Worm (Caenorhabditis elegans): ENCODE results near the gene mboa-7.

Gene mboa-7

DNA sequence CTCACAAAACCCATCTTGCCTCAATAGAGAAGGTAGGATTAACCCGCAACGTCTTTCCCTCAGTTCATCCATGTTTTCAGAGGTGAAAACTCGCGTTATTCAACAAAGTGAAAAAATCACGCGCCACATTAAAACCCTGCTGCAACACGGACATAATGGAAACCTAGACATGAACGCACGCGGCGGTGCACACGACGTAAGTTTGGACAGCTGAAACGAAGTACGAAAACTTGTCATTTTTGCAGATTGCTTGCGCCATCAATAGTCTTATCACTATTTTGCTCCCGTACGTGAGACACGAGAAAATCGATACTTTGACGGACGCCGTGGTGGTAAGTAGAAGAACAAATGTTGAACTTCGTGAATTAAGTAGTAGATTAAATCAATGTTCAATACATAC is 3.0 kb upstream of the mboa-7 start:
- TF ChIP-seq hlh-30 (tag; optimal IDR thresholded peaks at IDR 0.05; ENCODE audit: insufficient read depth): peak; percentile 67
- TF ChIP-seq nhr-28 (tag; optimal IDR thresholded peaks at IDR 0.05): peak; percentile 20
- no peak for TF ChIP-seq mxl-3 (GFP tag; optimal IDR thresholded peaks at IDR 0.05)
- peak in 1 of 2 experiments; percentile 37 for TF ChIP-seq mdl-1 (tag; optimal IDR thresholded peaks at IDR 0.05)
- TF ChIP-seq hmg-1.1 (GFP tag; IDR thresholded peaks at IDR 0.05): no peak
- TF ChIP-seq unc-62 (GFP tag; optimal IDR thresholded peaks at IDR 0.05 in 1 of 2): peak in 1 of 2 experiments; percentile 14
- TF ChIP-seq unc-62 (tag; optimal IDR thresholded peaks at IDR 0.05): no peak
- TF ChIP-seq ZK337.2 (GFP tag; IDR thresholded peaks at IDR 0.05): no peak
- TF ChIP-seq hlh-11 (tag; optimal IDR thresholded peaks at IDR 0.05): peak; percentile 58
- peak; percentile 73 for TF ChIP-seq dmd-6 (GFP tag; IDR thresholded peaks at IDR 0.05)
- TF ChIP-seq dve-1 (tag; optimal IDR thresholded peaks at IDR 0.05; ENCODE audit: insufficient read depth): peak; percentile 50
- TF ChIP-seq daf-16 (GFP tag; optimal IDR thresholded peaks at IDR 0.05): no peak
- TF ChIP-seq daf-16 (tag; optimal IDR thresholded peaks at IDR 0.05): peak; percentile 57
- TF ChIP-seq mes-2 (tag; optimal IDR thresholded peaks at IDR 0.05; ENCODE audit: poor library complexity, severe bottlenecking): peak; percentile 8

DNA sequence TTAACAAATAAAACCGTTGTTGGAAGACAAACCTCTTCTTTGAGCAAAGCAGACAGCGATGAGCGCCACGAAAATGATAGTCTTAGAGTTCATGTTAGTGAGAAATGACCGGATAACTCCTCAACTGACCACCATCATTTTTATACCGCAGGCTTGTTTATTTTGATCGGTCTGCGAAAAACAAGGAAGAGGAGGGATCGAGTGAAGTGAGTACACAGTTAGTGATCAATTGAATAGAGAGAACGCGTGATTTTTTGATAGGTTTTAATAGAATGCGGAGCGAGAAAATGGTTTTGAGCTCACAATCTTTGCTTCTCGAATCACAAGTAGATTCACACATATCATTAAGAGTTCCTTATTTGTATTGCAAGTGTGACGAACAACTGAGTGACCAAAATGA is 3.1 kb downstream of the mboa-7 start, which contains the start of gene F14F3.4:
F14F3.4 (minus strand) TSS at position 101 of the 400 bp plus-strand sequence.
- TF ChIP-seq daf-16 (GFP tag; optimal IDR thresholded peaks at IDR 0.05): no peak
- no peak for TF ChIP-seq daf-16 (tag; optimal IDR thresholded peaks at IDR 0.05)
- peak in 1 of 2 experiments; percentile 24 for TF ChIP-seq unc-62 (GFP tag; optimal IDR thresholded peaks at IDR 0.05 in 1 of 2)
- no peak for TF ChIP-seq unc-62 (tag; optimal IDR thresholded peaks at IDR 0.05)
- TF ChIP-seq hlh-30 (tag; optimal IDR thresholded peaks at IDR 0.05; ENCODE audit: insufficient read depth): no peak
- no peak for TF ChIP-seq php-3 (GFP tag; IDR thresholded peaks at IDR 0.05)
- no peak for TF ChIP-seq ztf-7 (tag; optimal IDR thresholded peaks at IDR 0.05)

DNA sequence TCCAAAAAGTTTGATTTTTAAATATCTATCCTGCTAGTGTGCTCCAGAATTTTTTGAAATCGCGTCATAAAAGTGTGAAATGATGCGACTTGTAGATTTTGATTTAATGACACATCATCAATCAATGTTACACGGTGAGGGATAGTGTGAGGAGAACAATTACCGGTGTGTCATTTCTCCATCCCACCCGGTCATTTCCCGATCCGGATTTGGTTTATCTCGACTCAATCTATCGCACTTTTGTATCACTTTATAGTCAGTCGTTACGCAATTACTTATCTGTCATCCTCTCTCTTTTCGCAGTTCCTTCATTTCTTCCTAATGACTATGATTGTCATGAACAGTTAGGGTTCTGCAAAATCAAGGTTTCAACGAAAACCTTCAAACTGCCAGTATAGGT is 4.2 kb downstream of the mboa-7 start:
- TF ChIP-seq T20F7.1 (GFP tag; optimal IDR thresholded peaks at IDR 0.05) (no peak), lin-1 (GFP tag; IDR thresholded peaks at IDR 0.05) (no peak), aha-1 (tag) (no peak)

DNA sequence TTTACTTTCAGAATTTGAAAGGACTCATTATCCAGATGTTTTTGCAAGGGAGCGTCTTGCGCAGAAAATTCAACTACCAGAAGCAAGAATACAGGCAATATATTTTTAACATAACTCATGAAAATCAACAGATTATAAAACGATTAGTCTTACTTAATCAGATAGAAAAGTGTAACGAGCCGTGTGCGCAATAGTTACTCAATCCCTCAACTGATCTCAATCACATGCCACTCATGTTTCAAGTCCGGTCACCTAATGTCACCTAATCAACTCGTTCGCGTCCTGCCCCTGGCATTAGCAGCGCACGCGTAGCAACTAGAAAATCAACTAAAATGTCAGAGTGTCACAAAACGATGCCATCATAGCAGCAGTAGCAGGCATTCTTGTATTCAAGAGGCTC is 7.8 kb downstream of the mboa-7 start:
- TF ChIP-seq mep-1 (tag; optimal IDR thresholded peaks at IDR 0.05) (no peak), ceh-82 (tag; optimal IDR thresholded peaks at IDR 0.05) (no peak), fos-1 (tag; optimal IDR thresholded peaks at IDR 0.05) (no peak), F26F4.8 (GFP tag; conservative IDR thresholded peaks at IDR 0.05) (no peak), ztf-11 (tag; optimal IDR thresholded peaks at IDR 0.05) (no peak), F49E8.2 (tag; optimal IDR thresholded peaks at IDR 0.05; ENCODE audit: borderline replicate concordance) (no peak), nhr-10 (tag; optimal IDR thresholded peaks at IDR 0.05) (no peak), skn-1 (tag; optimal IDR thresholded peaks at IDR 0.05) (no peak), nhr-48 (tag; optimal IDR thresholded peaks at IDR 0.05) (no peak), cey-2 (tag; optimal IDR thresholded peaks at IDR 0.05; ENCODE audit: borderline replicate concordance, insufficient read depth) (no peak), F44E2.7 (GFP tag; IDR thresholded peaks at IDR 0.05) (no peak), nhr-76 (tag; optimal IDR thresholded peaks at IDR 0.05) (no peak), snpc-4 (tag; optimal IDR thresholded peaks at IDR 0.05) (no peak), daf-16 (GFP tag; optimal IDR thresholded peaks at IDR 0.05) (no peak), daf-16 (tag; optimal IDR thresholded peaks at IDR 0.05) (no peak), nhr-77 (tag; optimal IDR thresholded peaks at IDR 0.05) (no peak)

DNA sequence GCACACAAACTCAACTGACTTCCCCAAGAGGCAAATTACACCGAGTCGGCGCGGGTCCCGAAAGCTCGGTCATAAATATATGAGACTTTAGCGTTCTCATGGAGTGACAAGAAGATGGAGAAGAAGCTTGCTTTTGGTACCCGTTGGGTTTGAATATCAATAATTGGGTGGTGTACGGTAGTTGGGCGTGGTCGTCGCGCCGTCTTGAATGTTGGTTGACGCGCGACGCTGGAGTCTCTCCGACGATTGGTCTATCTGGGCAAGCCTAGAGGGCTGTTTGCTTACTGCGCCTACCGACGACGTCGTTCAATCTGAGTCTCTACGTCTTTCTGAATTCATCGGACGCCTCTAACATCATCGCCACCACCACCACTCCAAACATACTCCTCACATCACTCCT is 9.5 kb downstream of the mboa-7 start:
- TF ChIP-seq nhr-25 (tag; optimal IDR thresholded peaks at IDR 0.05; ENCODE audit: borderline replicate concordance, insufficient read depth): no peak
- TF ChIP-seq zip-2 (tag; optimal IDR thresholded peaks at IDR 0.05): no peak
- TF ChIP-seq nhr-76 (tag; optimal IDR thresholded peaks at IDR 0.05): no peak
- no peak for TF ChIP-seq R02D3.7 (tag; optimal IDR thresholded peaks at IDR 0.05)
- no peak for TF ChIP-seq gei-8 (GFP tag; optimal IDR thresholded peaks at IDR 0.05)
- TF ChIP-seq mdl-1 (tag; optimal IDR thresholded peaks at IDR 0.05): no peak
- TF ChIP-seq lin-13 (GFP tag; optimal IDR thresholded peaks at IDR 0.05): no peak
- no peak for TF ChIP-seq set-16 (GFP tag; IDR thresholded peaks at IDR 0.05)
- TF ChIP-seq dpl-1 (GFP tag; optimal IDR thresholded peaks at IDR 0.05): no peak
- no peak for TF ChIP-seq unc-130 (GFP tag; optimal IDR thresholded peaks at IDR 0.05)
- no peak for TF ChIP-seq rbr-2 (tag; optimal IDR thresholded peaks at IDR 0.05)
- TF ChIP-seq ctbp-1 (GFP tag; IDR thresholded peaks at IDR 0.05): no peak
- no peak for TF ChIP-seq tra-1 (GFP tag; IDR thresholded peaks at IDR 0.05)
- TF ChIP-seq egl-27 (tag; optimal IDR thresholded peaks at IDR 0.05): no peak

Measured in whole organism, L4 larva.